Worm (Caenorhabditis elegans) whole organism, young adult: Measurements from ENCODE around the gene yif-1.

ENCODE experiments used
- B0336.3 ChIP-seq: fragments of 200-800 bp; sonication (Bioruptor generic); IDR thresholded peaks from 2 replicates; pipeline ENCODE4 v1.3.6; 2022; ENCODE audit warnings: missing genetic modification characterization, missing compliant biosample characterization
- C06A6.2 ChIP-seq: fragments of 200-800 bp; sonication (Bioruptor generic); conservative IDR thresholded peaks from 2 replicates; pipeline ENCODE4 v1.3.6; 2022; ENCODE audit warnings: missing genetic modification characterization, missing compliant biosample characterization
- F22D6.2 ChIP-seq: sonication (generic microtip); optimal IDR thresholded peaks from 2 replicates; lab custom pipeline; 2016; ENCODE audit warnings: mild to moderate bottlenecking, missing genetic modification characterization, missing compliant biosample characterization
- F39B2.1 ChIP-seq: fragments of 200-800 bp; sonication (Bioruptor generic); IDR thresholded peaks from 2 replicates; pipeline ENCODE4 v1.3.6; 2022; ENCODE audit warnings: missing genetic modification reagents, missing genetic modification characterization, missing compliant biosample characterization
- F55B11.4 ChIP-seq: sonication (generic microtip); optimal IDR thresholded peaks from 2 replicates; lab custom pipeline; 2016; ENCODE audit warnings: missing compliant biosample characterization, missing genetic modification characterization, borderline replicate concordance; ENCODE audit not compliant: insufficient read depth
- F57C9.4 ChIP-seq: sonication (generic microtip); optimal IDR thresholded peaks from 2 replicates; lab custom pipeline; 2017; ENCODE audit warnings: mild to moderate bottlenecking, missing genetic modification characterization, missing compliant biosample characterization
- K12H6.12 ChIP-seq: fragments of 200-800 bp; sonication (Bioruptor generic); optimal IDR thresholded peaks from 2 replicates; lab custom pipeline; 2018; ENCODE audit warnings: mild to moderate bottlenecking, missing genetic modification characterization, missing compliant biosample characterization
- ama-1 ChIP-seq, 3 experiments: fragments of 150-350 bp in 1 of 3; sonication (generic microtip) in 2 of 3; optimal IDR thresholded peaks; 2 replicates each; lab custom pipeline; 2014 to 2018; ENCODE audit warnings: missing biosample characterization in 2 of 3, missing genetic modification characterization in 2 of 3, missing genetic modification reagents in 2 of 3
- cebp-1 ChIP-seq, 2 experiments: fragments of 200-800 bp in 1 of 2; sonication (Bioruptor generic) in 1 of 2; sonication (generic microtip) in 1 of 2; IDR thresholded peaks in 1 of 2; optimal IDR thresholded peaks in 1 of 2; 2 replicates each; pipeline versions ENCODE4 v1.3.6 to Lab custom; 2017 to 2022; ENCODE audit warnings: missing compliant biosample characterization in 2 of 2, missing genetic modification characterization in 2 of 2, mild to moderate bottlenecking in 1 of 2, missing genetic modification reagents in 1 of 2, moderate library complexity in 1 of 2
- ceh-27 ChIP-seq: fragments of 200-800 bp; sonication (Bioruptor generic); optimal IDR thresholded peaks from 2 replicates; lab custom pipeline; 2018; ENCODE audit warnings: mild to moderate bottlenecking, missing genetic modification characterization, moderate library complexity, missing compliant biosample characterization
- ceh-79 ChIP-seq: sonication (generic microtip); optimal IDR thresholded peaks from 2 replicates; lab custom pipeline; 2017; ENCODE audit warnings: mild to moderate bottlenecking, missing genetic modification characterization, missing compliant biosample characterization
- dox-1 ChIP-seq: fragments of 200-800 bp; sonication (Bioruptor generic); IDR thresholded peaks from 2 replicates; pipeline ENCODE4 v1.3.6; 2022; ENCODE audit warnings: missing genetic modification reagents, missing genetic modification characterization, missing compliant biosample characterization
- dpff-1 ChIP-seq: sonication (generic microtip); optimal IDR thresholded peaks from 2 replicates; lab custom pipeline; 2017; ENCODE audit warnings: mild to moderate bottlenecking, missing genetic modification characterization, missing compliant biosample characterization
- egrh-3 ChIP-seq: fragments of 200-800 bp; sonication (Bioruptor generic); IDR thresholded peaks from 2 replicates; pipeline ENCODE4 v1.3.6; 2022; ENCODE audit warnings: missing genetic modification reagents, missing genetic modification characterization, missing compliant biosample characterization
- ekl-4 ChIP-seq: fragments of 200-800 bp; sonication (Bioruptor generic); IDR thresholded peaks from 2 replicates; pipeline ENCODE4 v1.3.6; 2022; ENCODE audit warnings: missing genetic modification reagents, missing genetic modification characterization, missing compliant biosample characterization
- ets-4 ChIP-seq: fragments of 200-800 bp; sonication (Bioruptor generic); optimal IDR thresholded peaks from 2 replicates; lab custom pipeline; 2018; ENCODE audit warnings: mild to moderate bottlenecking, missing genetic modification characterization, missing compliant biosample characterization
- fkh-3 ChIP-seq: sonication (generic microtip); optimal IDR thresholded peaks from 2 replicates; lab custom pipeline; 2016; ENCODE audit warnings: mild to moderate bottlenecking, missing genetic modification characterization, missing compliant biosample characterization
- hmg-1.2 ChIP-seq: fragments of 200-800 bp; sonication (Bioruptor generic); IDR thresholded peaks from 2 replicates; pipeline ENCODE4 v1.3.6; 2022; ENCODE audit warnings: missing genetic modification reagents, missing genetic modification characterization, missing compliant biosample characterization
- hrde-1 ChIP-seq: sonication (generic microtip); optimal IDR thresholded peaks from 2 replicates; lab custom pipeline; 2016; ENCODE audit warnings: missing genetic modification characterization, mild to moderate bottlenecking, missing compliant biosample characterization, moderate library complexity, missing genotype, missing genetic modification reagents, borderline replicate concordance
- hsf-1 ChIP-seq: fragments of 200-800 bp; sonication (Bioruptor generic); IDR thresholded peaks from 2 replicates; pipeline ENCODE4 v1.3.6; 2022; ENCODE audit warnings: missing genetic modification reagents, missing genetic modification characterization, missing compliant biosample characterization
- let-526 ChIP-seq: fragments of 200-800 bp; sonication (Bioruptor generic); IDR thresholded peaks from 2 replicates; pipeline ENCODE4 v1.3.6; 2022; ENCODE audit warnings: missing genetic modification reagents, missing genetic modification characterization, missing compliant biosample characterization
- lin-26 ChIP-seq: fragments of 200-800 bp; sonication (Bioruptor generic); IDR thresholded peaks from 2 replicates; pipeline ENCODE4 v1.3.6; 2022; ENCODE audit warnings: missing genetic modification reagents, missing genetic modification characterization, missing compliant biosample characterization
- lin-54 ChIP-seq: fragments of 200-800 bp; sonication (Bioruptor generic); optimal IDR thresholded peaks from 2 replicates; lab custom pipeline; 2018; ENCODE audit warnings: mild to moderate bottlenecking, missing genetic modification characterization, missing compliant biosample characterization
- madf-8 ChIP-seq: fragments of 200-800 bp; sonication (Bioruptor generic); conservative IDR thresholded peaks from 2 replicates; pipeline ENCODE4 v1.3.6; 2022; ENCODE audit warnings: missing genetic modification reagents, missing genetic modification characterization, missing compliant biosample characterization
- mcd-1 ChIP-seq: fragments of 200-800 bp; sonication (Bioruptor generic); IDR thresholded peaks from 2 replicates; pipeline ENCODE4 v1.3.6; 2022; ENCODE audit warnings: missing genetic modification reagents, missing genetic modification characterization, missing compliant biosample characterization
- nhr-120 ChIP-seq: fragments of 200-800 bp; sonication (Bioruptor generic); IDR thresholded peaks from 2 replicates; pipeline ENCODE4 v1.3.6; 2022; ENCODE audit warnings: missing genetic modification characterization, missing compliant biosample characterization
- nhr-179 ChIP-seq: sonication (generic microtip); optimal IDR thresholded peaks from 2 replicates; lab custom pipeline; 2016; ENCODE audit warnings: mild to moderate bottlenecking, missing genetic modification characterization, missing compliant biosample characterization
- nhr-80 ChIP-seq: sonication (generic microtip); optimal IDR thresholded peaks from 2 replicates; lab custom pipeline; 2016; ENCODE audit warnings: missing genetic modification characterization, missing compliant biosample characterization
- pbrm-1 ChIP-seq: fragments of 200-800 bp; sonication (Bioruptor generic); IDR thresholded peaks from 2 replicates; pipeline ENCODE4 v1.3.6; 2022; ENCODE audit warnings: missing genetic modification reagents, missing genetic modification characterization, missing compliant biosample characterization
- pha-4 ChIP-seq: fragments of 150-350 bp; sonication (generic microtip); optimal IDR thresholded peaks from 2 replicates; lab custom pipeline; 2014; ENCODE audit warnings: missing biosample characterization, missing genetic modification reagents, missing genetic modification characterization
- rcor-1 ChIP-seq: fragments of 200-800 bp; sonication (Bioruptor generic); IDR thresholded peaks from 2 replicates; pipeline ENCODE4 v1.3.6; 2022; ENCODE audit warnings: missing genetic modification reagents, missing genetic modification characterization, missing compliant biosample characterization
- rec-8 ChIP-seq, 2 experiments: sonication (generic microtip); optimal IDR thresholded peaks; 2 replicates each; lab custom pipeline; 2016; ENCODE audit warnings: mild to moderate bottlenecking in 2 of 2, missing genetic modification characterization in 2 of 2, missing genetic modification reagents in 2 of 2, missing genotype in 2 of 2, missing biosample characterization in 1 of 2, missing compliant biosample characterization in 1 of 2, moderate library complexity in 1 of 2
- tbp1 ChIP-seq: fragments of 200-800 bp; sonication (Bioruptor generic); optimal IDR thresholded peaks from 2 replicates; lab custom pipeline; 2018; ENCODE audit warnings: mild to moderate bottlenecking, missing genetic modification characterization, missing compliant biosample characterization
- unc-62 ChIP-seq: fragments of 150-350 bp; optimal IDR thresholded peaks from 2 replicates; lab custom pipeline; 2014; ENCODE audit warnings: missing biosample characterization, missing genetic modification reagents, missing genetic modification characterization
- zim-3 ChIP-seq: sonication (generic microtip); optimal IDR thresholded peaks from 2 replicates; lab custom pipeline; 2017; ENCODE audit warnings: mild to moderate bottlenecking, missing genetic modification characterization, moderate library complexity, missing compliant biosample characterization
- ztf-28 ChIP-seq: fragments of 200-800 bp; sonication (Bioruptor generic); IDR thresholded peaks from 2 replicates; pipeline ENCODE4 v1.3.6; 2022; ENCODE audit warnings: missing genetic modification reagents, missing genetic modification characterization, missing compliant biosample characterization
- ztf-3 ChIP-seq: fragments of 200-800 bp; sonication (Bioruptor generic); optimal IDR thresholded peaks from 2 replicates; lab custom pipeline; 2018; ENCODE audit warnings: mild to moderate bottlenecking, missing genetic modification characterization, missing compliant biosample characterization

yif-1 gene

DNA sequence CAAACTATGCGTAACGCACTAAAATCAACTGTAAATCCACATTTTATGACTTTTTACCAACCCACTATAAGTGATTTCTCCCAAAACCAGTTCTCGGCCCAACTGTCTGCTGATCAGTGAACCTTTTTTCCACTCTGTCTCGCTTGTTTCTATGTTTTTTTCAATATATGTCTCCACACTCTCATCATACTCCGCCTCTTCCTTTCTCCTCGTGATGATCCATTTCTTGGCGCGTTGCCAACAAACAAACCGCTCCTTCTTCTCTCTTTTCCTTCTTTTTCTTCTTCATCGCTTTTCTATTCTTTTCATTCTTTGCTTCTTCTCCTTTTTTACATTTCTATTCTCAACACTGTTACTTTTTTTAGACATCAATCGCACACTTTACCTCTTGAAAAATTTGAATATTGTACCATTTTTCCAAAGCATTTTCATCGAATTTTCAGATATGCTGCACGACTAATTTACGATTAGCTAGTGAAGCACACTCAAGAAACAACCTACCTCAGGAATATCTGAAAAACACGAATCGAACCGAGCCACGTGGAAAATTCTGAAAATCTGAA lies 11.4 kb downstream of the yif-1 start, which contains the start of gene T06E8.8 (continued):
- TF ChIP-seq rec-8 (tag; optimal IDR thresholded peaks at IDR 0.05; lab: Kevin White, UChicago): no peak
- no peak for TF ChIP-seq ceh-79 (tag; lab: Kevin White, UChicago)
- TF ChIP-seq ztf-28 (GFP tag; lab: Robert Waterston, UW): no peak
- no peak for TF ChIP-seq pha-4
- peak; percentile 61; the same call in 1 of the 2 replicates for TF ChIP-seq C06A6.2 (GFP tag; lab: Robert Waterston, UW)
- TF ChIP-seq rcor-1 (GFP tag; lab: Robert Waterston, UW): no peak
- no peak for TF ChIP-seq madf-8 (GFP tag; lab: Robert Waterston, UW)

DNA sequence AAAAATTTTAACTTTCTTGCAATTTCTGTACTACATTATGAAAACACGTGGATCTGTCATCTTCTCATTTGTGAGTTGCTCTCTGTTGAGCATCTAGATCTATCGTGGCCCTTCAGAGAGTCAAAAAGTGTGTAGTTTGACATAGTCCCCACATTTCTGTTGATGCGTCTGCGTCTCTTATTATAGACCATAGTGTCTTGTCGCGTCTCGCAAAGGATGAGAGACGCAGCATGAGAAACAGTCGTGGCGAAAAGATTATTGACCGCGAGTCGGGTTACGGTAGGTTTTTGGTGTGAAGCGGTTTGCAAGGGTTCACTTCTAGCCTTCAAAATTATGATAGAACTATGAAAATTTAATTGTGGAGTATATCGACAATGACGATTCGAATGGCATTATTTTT lies 12.5 kb downstream of the yif-1 start:
- peak; percentile 5 for TF ChIP-seq lin-54 (GFP tag; lab: Kevin White, UChicago)
- no peak for TF ChIP-seq hsf-1
- no peak for TF ChIP-seq fkh-3 (tag; lab: Kevin White, UChicago)
- no peak for TF ChIP-seq ekl-4
- 0 out of 2 replicates have a peak, but pooled peaks have one; percentile 20 for TF ChIP-seq C06A6.2 (GFP tag; lab: Robert Waterston, UW)
- no peak for TF ChIP-seq F57C9.4 (tag; lab: Kevin White, UChicago)
- peak; percentile 14 for TF ChIP-seq pha-4
- TF ChIP-seq dpff-1: no peak
- TF ChIP-seq mcd-1 (GFP tag; lab: Robert Waterston, UW): peak; percentile 35; the same call in 1 of the 2 replicates
- peak; percentile 55 for TF ChIP-seq pbrm-1 (GFP tag; lab: Robert Waterston, UW)
- no peak for TF ChIP-seq B0336.3 (GFP tag; lab: Robert Waterston, UW)
- TF ChIP-seq nhr-80 (tag; lab: Kevin White, UChicago): no peak
- no peak for TF ChIP-seq F22D6.2 (tag; lab: Kevin White, UChicago)
- no peak for TF ChIP-seq F39B2.1
- no peak for TF ChIP-seq cebp-1 (GFP tag; IDR thresholded peaks at IDR 0.05; lab: Robert Waterston, UW)
- peak; percentile 50 for TF ChIP-seq cebp-1 (tag; optimal IDR thresholded peaks at IDR 0.05; lab: Kevin White, UChicago)
- TF ChIP-seq tbp1: peak; percentile 21
- TF ChIP-seq K12H6.12 (tag; lab: Kevin White, UChicago): peak; percentile 53
- peak; percentile 6 for TF ChIP-seq unc-62 (GFP tag; lab: Kevin White, UChicago)
- no peak for TF ChIP-seq ets-4
- no peak for TF ChIP-seq ama-1 (optimal IDR thresholded peaks at IDR 0.05; lab: Kevin White, UChicago)
- TF ChIP-seq ama-1 (GFP tag; optimal IDR thresholded peaks at IDR 0.05; lab: Kevin White, UChicago): no peak
- peak; percentile 23 for TF ChIP-seq ceh-27
- TF ChIP-seq nhr-120 (GFP tag; lab: Robert Waterston, UW): no peak
- TF ChIP-seq zim-3: no peak
- no peak for TF ChIP-seq egrh-3 (GFP tag; lab: Robert Waterston, UW)
- TF ChIP-seq dox-1: peak; percentile 36; the same call in 1 of the 2 replicates
- no peak for TF ChIP-seq let-526
- TF ChIP-seq nhr-179 (tag; lab: Kevin White, UChicago): no peak
- TF ChIP-seq hrde-1 (tag; lab: Kevin White, UChicago): no peak
- TF ChIP-seq hmg-1.2 (GFP tag; lab: Robert Waterston, UW): peak; percentile 94
- no peak for TF ChIP-seq F55B11.4 (tag; lab: Kevin White, UChicago)
- no peak for TF ChIP-seq ztf-3
- no peak for TF ChIP-seq lin-26 (GFP tag; lab: Robert Waterston, UW)
